Fruit fly (Drosophila melanogaster) whole organism, embryonic: ENCODE results near the gene CG7646.

Source experiments
- Adf1 ChIP-seq: fragments of 200-800 bp; sonication (Bioruptor generic); IDR thresholded peaks from 2 replicates; pipeline ENCODE4 v1.3.6; 2022; ENCODE audit warnings: missing biosample characterization, missing genetic modification characterization
- B-H1 ChIP-seq: fragments of 200-800 bp; sonication (Bioruptor generic); IDR thresholded peaks from 3 replicates; pipeline ENCODE4 v1.3.6; 2022; ENCODE audit warnings: missing biosample characterization, missing genetic modification characterization
- Bteb2 ChIP-seq: fragments of 200-800 bp; sonication (Bioruptor generic); optimal IDR thresholded peaks from 2 replicates; lab custom pipeline; 2016; ENCODE audit warnings: missing biosample characterization, missing genetic modification characterization
- CG10274 ChIP-seq: fragments of 200-800 bp; sonication (Bioruptor generic); optimal IDR thresholded peaks from 3 replicates; lab custom pipeline; 2017; ENCODE audit warnings: missing biosample characterization, mild to moderate bottlenecking, missing genetic modification characterization
- CG10543 ChIP-seq: fragments of 200-800 bp; sonication (Bioruptor generic); optimal IDR thresholded peaks from 3 replicates; lab custom pipeline; 2017; ENCODE audit warnings: missing biosample characterization, mild to moderate bottlenecking, missing genetic modification characterization, moderate library complexity
- CG11723 ChIP-seq: fragments of 200-800 bp; sonication (Bioruptor generic); optimal IDR thresholded peaks from 2 replicates; lab custom pipeline; 2017; ENCODE audit warnings: missing biosample characterization, mild to moderate bottlenecking, missing genetic modification characterization
- CG12769 ChIP-seq: fragments of 200-800 bp; sonication (Bioruptor generic); optimal IDR thresholded peaks from 2 replicates; lab custom pipeline; 2019; ENCODE audit warnings: missing biosample characterization, mild to moderate bottlenecking, missing genetic modification characterization, moderate library complexity
- CG15514 ChIP-seq: fragments of 200-800 bp; sonication (Bioruptor generic); optimal IDR thresholded peaks from 3 replicates; lab custom pipeline; 2017; ENCODE audit warnings: missing biosample characterization, missing genetic modification characterization, mild to moderate bottlenecking, moderate library complexity, missing genetic modification reagents
- CG17359 ChIP-seq: fragments of 200-800 bp; sonication (Bioruptor generic); optimal IDR thresholded peaks from 3 replicates; lab custom pipeline; 2018; ENCODE audit warnings: missing biosample characterization, mild to moderate bottlenecking, missing genetic modification characterization, moderate library complexity
- CG17612 ChIP-seq: fragments of 200-800 bp; sonication (Bioruptor generic); IDR thresholded peaks from 2 replicates; pipeline ENCODE4 v1.3.6; 2022; ENCODE audit warnings: missing biosample characterization, missing genetic modification characterization
- CG1792 ChIP-seq: fragments of 200-800 bp; sonication (Bioruptor generic); optimal IDR thresholded peaks from 2 replicates; lab custom pipeline; 2016; ENCODE audit warnings: missing biosample characterization, missing genetic modification characterization
- CG18262 ChIP-seq: fragments of 200-800 bp; optimal IDR thresholded peaks from 3 replicates; lab custom pipeline; 2019; ENCODE audit warnings: missing biosample characterization, mild to moderate bottlenecking, missing genetic modification characterization, moderate library complexity
- CG32772 ChIP-seq: fragments of 200-800 bp; sonication (Bioruptor generic); IDR thresholded peaks from 2 replicates; pipeline ENCODE4 v1.3.6; 2022; ENCODE audit warnings: missing biosample characterization, missing genetic modification characterization
- CG34422 ChIP-seq: fragments of 200-800 bp; sonication (Bioruptor generic); IDR thresholded peaks from 3 replicates; pipeline ENCODE4 v1.3.6; 2022; ENCODE audit warnings: missing biosample characterization, missing genetic modification characterization
- CG3726 ChIP-seq: fragments of 200-800 bp; sonication (Bioruptor generic); IDR thresholded peaks from 3 replicates; pipeline ENCODE4, ENCODE4 v1.3.6; 2022; ENCODE audit warnings: missing biosample characterization, missing genetic modification characterization
- CG3995 ChIP-seq: fragments of 200-800 bp; sonication (Bioruptor generic); optimal IDR thresholded peaks from 3 replicates; lab custom pipeline; 2016; ENCODE audit warnings: missing biosample characterization, missing genetic modification characterization
- CG5180 ChIP-seq: fragments of 200-800 bp; sonication (Bioruptor generic); optimal IDR thresholded peaks from 3 replicates; lab custom pipeline; 2017; ENCODE audit warnings: missing biosample characterization, missing genetic modification characterization, mild to moderate bottlenecking, moderate library complexity, missing genetic modification reagents
- CG5953 ChIP-seq: fragments of 200-800 bp; sonication (Bioruptor generic); IDR thresholded peaks from 2 replicates; pipeline ENCODE4 v1.3.6; 2022; ENCODE audit warnings: missing biosample characterization, missing genetic modification characterization
- CG7357 ChIP-seq: fragments of 200-800 bp; sonication (Bioruptor generic); IDR thresholded peaks from 3 replicates; pipeline ENCODE4 v1.3.6; 2022; ENCODE audit warnings: missing biosample characterization, missing genetic modification characterization
- CG7745 ChIP-seq: fragments of 200-800 bp; sonication (Bioruptor generic); optimal IDR thresholded peaks from 2 replicates; lab custom pipeline; 2018; ENCODE audit warnings: missing biosample characterization, mild to moderate bottlenecking, missing genetic modification characterization, moderate library complexity
- CG8765 ChIP-seq: fragments of 200-800 bp; sonication (Bioruptor generic); IDR thresholded peaks from 2 replicates; pipeline ENCODE4 v1.3.6; 2022; ENCODE audit warnings: missing biosample characterization, missing genetic modification characterization
- CG9876 ChIP-seq: fragments of 200-800 bp; sonication (Bioruptor generic); optimal IDR thresholded peaks from 2 replicates; lab custom pipeline; 2016; ENCODE audit warnings: missing biosample characterization, missing genetic modification characterization
- Dek ChIP-seq: fragments of 200-800 bp; sonication (Bioruptor generic); optimal IDR thresholded peaks from 3 replicates; lab custom pipeline; 2019; ENCODE audit warnings: missing biosample characterization, mild to moderate bottlenecking, missing genetic modification characterization, moderate library complexity
- Dll ChIP-seq: fragments of 200-800 bp; sonication (Bioruptor generic); IDR thresholded peaks from 4 replicates; pipeline ENCODE4 v1.3.6; 2022; ENCODE audit warnings: missing biosample characterization, missing genetic modification characterization; ENCODE audit not compliant: partially characterized antibody
- Dref ChIP-seq: fragments of 200-800 bp; sonication (Bioruptor generic); IDR thresholded peaks from 2 replicates; pipeline ENCODE4 v1.3.6; 2022; ENCODE audit warnings: missing biosample characterization, missing genetic modification characterization
- Ets97D ChIP-seq: fragments of 200-800 bp; sonication (Bioruptor generic); optimal IDR thresholded peaks from 3 replicates; lab custom pipeline; 2016; ENCODE audit warnings: missing biosample characterization, missing genetic modification characterization
- Hand ChIP-seq: fragments of 200-800 bp; sonication (Bioruptor generic); optimal IDR thresholded peaks from 2 replicates; lab custom pipeline; 2017; ENCODE audit warnings: mild to moderate bottlenecking, missing biosample characterization, missing genetic modification reagents, missing genetic modification characterization
- MESR4 ChIP-seq: fragments of 200-800 bp; sonication (Bioruptor generic); optimal IDR thresholded peaks from 2 replicates; lab custom pipeline; 2018; ENCODE audit warnings: missing biosample characterization, mild to moderate bottlenecking, missing genetic modification characterization, moderate library complexity
- NK7.1 ChIP-seq: fragments of 200-800 bp; sonication (Bioruptor generic); optimal IDR thresholded peaks from 3 replicates; lab custom pipeline; 2016; ENCODE audit warnings: missing biosample characterization, missing genetic modification characterization
- Nf-YA ChIP-seq: fragments of 200-800 bp; sonication (Bioruptor generic); IDR thresholded peaks from 2 replicates; pipeline ENCODE4 v1.3.6; 2022; ENCODE audit warnings: missing biosample characterization, missing genetic modification characterization
- Oaz ChIP-seq: fragments of 200-800 bp; sonication (Bioruptor generic); IDR thresholded peaks from 2 replicates; pipeline ENCODE4 v1.3.6; 2022; ENCODE audit warnings: missing biosample characterization, missing genetic modification characterization
- Optix ChIP-seq: fragments of 200-800 bp; sonication (Bioruptor generic); IDR thresholded peaks from 3 replicates; pipeline ENCODE4 v1.3.6; 2022; ENCODE audit warnings: missing biosample characterization, missing genetic modification characterization
- PHDP ChIP-seq: fragments of 200-800 bp; sonication (Bioruptor generic); optimal IDR thresholded peaks from 3 replicates; lab custom pipeline; 2018; ENCODE audit warnings: missing biosample characterization, mild to moderate bottlenecking, missing genetic modification characterization, moderate library complexity
- Ptx1 ChIP-seq: fragments of 200-800 bp; sonication (Bioruptor generic); IDR thresholded peaks from 2 replicates; pipeline ENCODE4 v1.3.6; 2022; ENCODE audit warnings: missing biosample characterization, missing genetic modification characterization
- az2 ChIP-seq: fragments of 200-800 bp; sonication (Bioruptor generic); optimal IDR thresholded peaks from 3 replicates; lab custom pipeline; 2016; ENCODE audit warnings: missing biosample characterization, missing genetic modification characterization
- crol ChIP-seq: fragments of 200-800 bp; sonication (Bioruptor generic); IDR thresholded peaks from 2 replicates; pipeline ENCODE4 v1.3.6; 2022; ENCODE audit warnings: missing biosample characterization, missing genetic modification characterization
- fd96Cb ChIP-seq: fragments of 200-800 bp; sonication (Bioruptor generic); optimal IDR thresholded peaks from 2 replicates; lab custom pipeline; 2018; ENCODE audit warnings: missing biosample characterization, mild to moderate bottlenecking, missing genetic modification characterization, moderate library complexity
- her ChIP-seq: fragments of 200-800 bp; sonication (Bioruptor generic); optimal IDR thresholded peaks from 2 replicates; lab custom pipeline; 2016; ENCODE audit warnings: missing biosample characterization, missing genetic modification characterization
- kni ChIP-seq: fragments of 200-800 bp; sonication (Bioruptor generic); optimal IDR thresholded peaks from 3 replicates; lab custom pipeline; 2017; ENCODE audit warnings: mild to moderate bottlenecking, missing biosample characterization, missing genetic modification reagents, missing genetic modification characterization
- knrl ChIP-seq: fragments of 200-800 bp; sonication (Bioruptor generic); IDR thresholded peaks from 3 replicates; pipeline ENCODE4 v1.3.6; 2022; ENCODE audit warnings: missing biosample characterization, missing genetic modification characterization; ENCODE audit not compliant: partially characterized antibody
- pnt ChIP-seq: fragments of 200-800 bp; sonication (Bioruptor generic); optimal IDR thresholded peaks from 3 replicates; lab custom pipeline; 2016; ENCODE audit warnings: missing biosample characterization, missing genetic modification characterization
- prd ChIP-seq, 3 experiments: fragments of >200 bp in 2 of 3; fragments of 200-800 bp in 1 of 3; sonication (Bioruptor generic) in 1 of 3; optimal IDR thresholded peaks in 2 of 3; IDR thresholded peaks in 1 of 3; 2 replicates in 2 of 3; 3 replicates in 1 of 3; pipeline versions ENCODE4 v1.3.6 to Lab custom; 2017 to 2022; ENCODE audit warnings: missing biosample characterization in 1 of 3, missing genetic modification characterization in 1 of 3
- sc ChIP-seq, 3 experiments: fragments of >200 bp in 2 of 3; fragments of 200-800 bp in 1 of 3; sonication (Bioruptor generic) in 1 of 3; optimal IDR thresholded peaks; 2 replicates in 2 of 3; 3 replicates in 1 of 3; lab custom pipeline; 2017; ENCODE audit warnings: mild to moderate bottlenecking in 1 of 3, missing biosample characterization in 1 of 3, missing genetic modification characterization in 1 of 3, missing genetic modification reagents in 1 of 3
- sna ChIP-seq: fragments of 200-800 bp; sonication (Bioruptor generic); IDR thresholded peaks from 2 replicates; pipeline ENCODE4 v1.3.6; 2022; ENCODE audit warnings: missing biosample characterization, missing genetic modification characterization; ENCODE audit not compliant: partially characterized antibody
- sqz ChIP-seq: fragments of 200-800 bp; sonication (Bioruptor generic); optimal IDR thresholded peaks from 3 replicates; lab custom pipeline; 2018; ENCODE audit warnings: missing biosample characterization, mild to moderate bottlenecking, missing genetic modification characterization
- tap ChIP-seq: fragments of 200-800 bp; optimal IDR thresholded peaks from 3 replicates; lab custom pipeline; 2019; ENCODE audit warnings: missing biosample characterization, mild to moderate bottlenecking, missing genetic modification characterization, moderate library complexity
- unc-4 ChIP-seq: fragments of 200-800 bp; sonication (Bioruptor generic); IDR thresholded peaks from 2 replicates; pipeline ENCODE4 v1.3.6; 2022; ENCODE audit warnings: missing biosample characterization, missing genetic modification characterization; ENCODE audit not compliant: partially characterized antibody

Gene CG7646

dm6 chr3L:20006269-20007265 lies 14.9 kb downstream of the CG7646 start (continued):
- no peak for TF ChIP-seq Ptx1 (GFP tag; lab: Robert Waterston, UW)
- no peak for TF ChIP-seq CG10274 (GFP tag; lab: Kevin White, UChicago)
- TF ChIP-seq Dek = no peak
- TF ChIP-seq CG15514 (GFP tag; lab: Kevin White, UChicago) = peak; percentile 29
- TF ChIP-seq Dll = peak; percentile 86
- no peak for TF ChIP-seq CG7357 (GFP tag; lab: Robert Waterston, UW)
- TF ChIP-seq sna (GFP tag; lab: Robert Waterston, UW) = peak; percentile 92
- TF ChIP-seq CG9876 = no peak
- no peak for TF ChIP-seq CG12769
- TF ChIP-seq tap = no peak
- no peak for TF ChIP-seq CG8765 (GFP tag; lab: Robert Waterston, UW)
- no peak for TF ChIP-seq CG10543
- peak; percentile 74; the same call in 2 of the 3 replicates for TF ChIP-seq knrl (GFP tag; lab: Robert Waterston, UW)
- no peak for TF ChIP-seq Adf1 (GFP tag; lab: Robert Waterston, UW)
- no peak for TF ChIP-seq NK7.1
- TF ChIP-seq sc (optimal IDR thresholded peaks at IDR 0.05; lab: Kevin White, UChicago) = no peak
- no peak for TF ChIP-seq sc (GFP tag; optimal IDR thresholded peaks at IDR 0.05; lab: Kevin White, UChicago)
- no peak for TF ChIP-seq PHDP (tag; lab: Kevin White, UChicago)
- peak; percentile 63 for TF ChIP-seq MESR4 (GFP tag; lab: Kevin White, UChicago)
- TF ChIP-seq kni = peak; percentile 90
- peak; percentile 18 for TF ChIP-seq CG11723
- no peak for TF ChIP-seq sqz (GFP tag; lab: Kevin White, UChicago)
- no peak for TF ChIP-seq her (GFP tag; lab: Kevin White, UChicago)
- TF ChIP-seq CG5180 (GFP tag; lab: Kevin White, UChicago) = peak; percentile 29
- TF ChIP-seq Dref = peak; percentile 96
- TF ChIP-seq CG3995 = no peak
- peak; percentile 78 for TF ChIP-seq unc-4
- no peak for TF ChIP-seq Hand (GFP tag; lab: Kevin White, UChicago)
- no peak for TF ChIP-seq prd (optimal IDR thresholded peaks at IDR 0.05; lab: Kevin White, UChicago)
- TF ChIP-seq prd (GFP tag; IDR thresholded peaks at IDR 0.05; lab: Robert Waterston, UW) = no peak
- no peak for TF ChIP-seq CG1792 (GFP tag; lab: Kevin White, UChicago)
- TF ChIP-seq Oaz (GFP tag; lab: Robert Waterston, UW) = no peak
- TF ChIP-seq CG17612 (GFP tag; lab: Robert Waterston, UW) = no peak
- no peak for TF ChIP-seq CG18262
- TF ChIP-seq fd96Cb = no peak
- TF ChIP-seq CG32772 = no peak
- TF ChIP-seq pnt (GFP tag; lab: Kevin White, UChicago) = no peak
- no peak for TF ChIP-seq az2 (GFP tag; lab: Kevin White, UChicago)
- TF ChIP-seq CG7745 = no peak
- TF ChIP-seq CG34422 (GFP tag; lab: Robert Waterston, UW) = peak; percentile 63; the same call in 1 of the 3 replicates
- no peak for TF ChIP-seq crol (GFP tag; lab: Robert Waterston, UW)
- TF ChIP-seq B-H1 (GFP tag; lab: Robert Waterston, UW) = no peak
- no peak for TF ChIP-seq CG3726 (GFP tag; lab: Robert Waterston, UW)
- no peak for TF ChIP-seq CG5953
- TF ChIP-seq Bteb2 (GFP tag; lab: Kevin White, UChicago) = no peak
- TF ChIP-seq Nf-YA (GFP tag; lab: Robert Waterston, UW) = no peak
- peak; percentile 41 for TF ChIP-seq Ets97D (GFP tag; lab: Kevin White, UChicago)
- no peak for TF ChIP-seq Optix
- no peak for TF ChIP-seq CG17359 (tag; lab: Kevin White, UChicago)
